Fruit fly (Drosophila melanogaster) S2 (cell line): ENCODE results near the gene CG6048.
A peak's percentile ranks its signal among the peaks of the same experiment; 100 is the strongest.

ENCODE experiments used
- CG8478 ChIP-seq: fragments of >200 bp; optimal IDR thresholded peaks from 2 replicates; lab custom pipeline; 2018
- CTCF ChIP-seq, 2 experiments: fragments of >200 bp; optimal IDR thresholded peaks; 2 replicates each; lab custom pipeline; 2018

CG6048 gene

DNA sequence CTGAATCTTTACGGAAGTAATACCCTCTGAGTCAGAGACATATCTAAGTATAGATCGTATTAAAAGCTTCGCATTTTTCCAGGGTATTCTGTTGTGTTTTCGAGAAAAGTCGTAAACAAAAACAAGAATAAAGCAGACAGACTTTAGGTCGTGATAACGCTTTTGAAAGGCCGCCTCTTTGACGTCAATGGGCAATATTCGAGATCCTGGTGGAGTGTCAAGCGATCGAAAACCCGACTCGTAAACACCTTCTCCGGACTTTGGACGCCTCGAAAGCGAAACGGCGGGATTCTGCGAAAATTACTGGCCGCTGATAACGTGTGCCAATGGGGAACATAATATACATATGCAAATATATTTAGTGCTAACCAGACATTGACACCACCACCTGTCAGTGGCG is 35.0 kb downstream of the CG6048 start:
- TF ChIP-seq CG8478 (no peak), CTCF (optimal IDR thresholded peaks at IDR 0.05; lab: Kevin White, UChicago) (no peak)

DNA sequence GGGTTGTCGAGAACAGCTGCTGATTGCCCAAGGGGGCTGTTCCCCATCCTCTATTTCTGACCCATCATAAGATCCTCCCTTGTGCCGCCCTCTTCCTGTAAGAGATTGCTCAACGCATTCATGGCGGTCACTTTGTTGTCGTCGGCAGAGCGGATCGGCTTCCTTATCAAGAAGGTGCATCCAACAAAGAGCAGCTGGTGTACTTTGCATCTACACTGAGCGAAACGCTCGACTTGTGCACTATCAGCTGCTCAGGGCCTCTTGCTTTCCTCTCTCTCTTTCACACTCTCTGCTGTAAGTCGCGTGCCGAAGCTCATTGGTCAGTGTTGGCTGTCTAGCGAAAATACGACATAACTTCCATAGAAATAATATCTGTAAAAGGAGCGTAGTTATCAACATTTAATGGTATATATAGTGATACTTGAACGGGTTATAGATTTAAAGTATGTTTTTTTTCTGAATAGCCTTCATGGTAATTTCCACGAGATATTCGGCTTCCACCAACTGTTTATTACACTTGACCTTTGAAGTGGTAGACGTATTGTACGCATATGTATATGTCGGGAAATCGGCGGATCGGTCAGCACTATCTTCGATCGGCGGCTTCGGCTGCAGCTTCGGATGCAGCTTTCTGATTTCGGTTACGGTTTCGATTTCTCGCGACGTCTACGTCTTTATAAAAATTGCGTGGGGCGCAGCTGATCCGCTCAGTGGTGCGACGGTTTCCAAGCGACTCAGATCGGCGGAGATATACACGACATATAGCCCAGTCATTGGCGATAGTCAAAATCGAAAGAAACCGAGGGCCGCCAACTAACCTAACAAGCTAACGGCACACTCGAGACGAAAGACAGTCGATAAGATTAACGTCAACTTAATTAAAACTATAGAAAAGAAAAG is 36.0 kb downstream of the CG6048 start, which contains the start of gene CG5966:
CG5966 (plus strand) TSS at position 704 of the 900 bp plus-strand sequence.
- no peak for TF ChIP-seq CTCF (optimal IDR thresholded peaks at IDR 0.05; lab: Kevin White, UChicago)
- no peak for TF ChIP-seq CG8478

DNA sequence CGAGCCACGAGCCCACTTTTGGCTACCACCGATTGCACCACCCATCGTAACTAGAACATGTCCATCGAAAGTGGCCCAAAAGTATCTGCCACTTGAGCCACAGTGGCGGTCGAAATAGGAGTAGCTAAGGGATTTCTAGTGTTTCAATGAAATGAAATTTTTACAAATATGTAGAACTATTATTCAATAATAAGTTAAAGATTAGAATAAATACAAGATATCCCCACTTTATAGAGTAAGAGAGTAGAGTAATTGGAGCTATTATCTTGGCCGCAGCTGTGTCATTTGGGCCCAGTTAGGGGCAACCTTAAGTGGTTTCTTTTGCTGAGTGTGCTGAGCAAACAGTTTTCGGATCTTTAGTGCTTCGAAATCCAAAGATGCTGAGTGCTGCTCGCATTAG is 37.0 kb downstream of the CG6048 start:
- no peak for TF ChIP-seq CG8478
- no peak for TF ChIP-seq CTCF (optimal IDR thresholded peaks at IDR 0.05; lab: Kevin White, UChicago)

DNA sequence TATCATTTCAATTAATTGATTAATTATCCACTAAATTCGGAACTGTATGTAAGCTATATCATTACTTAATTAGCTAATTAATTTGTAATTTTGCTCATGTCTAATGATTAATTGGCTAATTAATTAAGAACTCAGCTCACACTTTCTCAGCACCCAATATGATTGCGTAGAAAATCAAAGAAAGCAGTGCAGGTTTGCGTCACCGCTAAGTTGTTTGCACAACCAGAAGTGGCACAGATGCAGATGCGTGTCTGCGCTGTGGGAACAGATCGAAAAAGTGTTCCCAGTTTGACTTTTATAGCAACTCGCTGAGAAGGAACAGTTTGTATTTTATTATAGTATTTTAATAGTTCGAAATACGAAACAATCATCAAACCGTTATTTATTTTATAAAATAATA is 39.8 kb downstream of the CG6048 start:
- TF ChIP-seq CG8478 = no peak
- TF ChIP-seq CTCF (optimal IDR thresholded peaks at IDR 0.05; lab: Kevin White, UChicago) = peak; percentile 69 to 80

DNA sequence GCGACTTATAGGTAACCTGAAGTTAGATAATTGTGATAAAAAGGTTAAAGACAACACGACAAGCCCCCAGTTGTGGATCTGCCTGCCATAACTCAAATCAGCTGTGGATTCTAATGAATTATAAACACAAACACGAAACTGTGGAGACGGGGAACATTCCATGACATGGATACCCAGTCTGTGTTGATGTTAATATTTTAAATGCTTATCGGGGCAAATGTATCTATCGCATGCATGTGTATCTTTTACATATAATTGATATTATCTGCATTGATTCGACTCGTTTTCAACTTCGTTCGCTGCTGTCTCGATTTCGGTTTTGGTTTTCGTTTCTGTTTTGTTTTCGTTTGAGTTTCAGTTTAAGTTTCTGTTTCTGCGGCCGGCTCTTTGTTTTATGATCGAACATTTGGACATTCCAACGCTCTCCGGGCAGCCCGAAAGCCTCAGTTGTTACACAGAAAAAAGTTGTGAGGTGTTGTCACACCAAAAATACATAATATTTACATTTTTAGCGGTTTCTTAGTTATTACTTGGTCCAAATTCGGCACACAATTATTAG is 40.5 kb downstream of the CG6048 start:
- TF ChIP-seq CTCF (optimal IDR thresholded peaks at IDR 0.05; lab: Kevin White, UChicago) (no peak), CG8478 (no peak)

DNA sequence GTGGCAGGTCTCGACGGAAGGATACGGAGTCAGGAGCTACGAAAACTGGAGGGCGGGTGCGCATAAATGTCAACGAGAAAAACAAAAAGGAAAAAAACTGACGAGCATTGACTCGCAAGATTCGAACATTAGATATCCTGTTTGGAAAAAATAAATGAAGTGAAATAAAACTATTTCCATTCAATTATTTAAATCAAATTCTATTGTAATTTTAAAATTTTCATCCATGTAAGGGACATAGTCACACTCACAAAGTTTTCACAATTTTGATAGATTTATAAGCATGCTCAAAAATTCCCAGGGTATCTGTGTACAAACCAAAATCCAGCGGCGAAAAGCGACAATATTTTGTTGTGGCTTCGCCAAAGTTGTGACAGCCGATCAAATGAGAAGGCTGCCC is 43.6 kb downstream of the CG6048 start:
- no peak for TF ChIP-seq CTCF (optimal IDR thresholded peaks at IDR 0.05; lab: Kevin White, UChicago)
- TF ChIP-seq CG8478 = no peak

DNA sequence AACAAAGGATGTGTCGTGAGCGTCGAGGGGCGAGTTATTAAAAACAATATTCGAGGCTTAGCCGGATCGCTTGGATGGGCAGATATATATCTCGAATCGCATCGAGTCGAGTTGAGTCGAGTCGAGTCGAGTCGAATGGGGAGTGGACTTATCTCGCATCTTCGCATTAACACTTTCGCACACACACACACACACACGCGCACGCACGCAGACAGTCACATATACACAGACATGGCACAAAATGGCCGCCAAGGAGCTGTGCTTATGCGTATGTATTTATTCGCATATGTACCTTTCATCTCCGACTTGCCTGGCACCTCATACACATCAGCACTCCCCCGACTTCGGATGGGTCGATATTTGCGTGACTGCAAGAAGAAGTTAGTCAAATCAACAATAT is 45.6 kb downstream of the CG6048 start:
- TF ChIP-seq CG8478 = no peak
- TF ChIP-seq CTCF (optimal IDR thresholded peaks at IDR 0.05; lab: Kevin White, UChicago) = no peak

DNA sequence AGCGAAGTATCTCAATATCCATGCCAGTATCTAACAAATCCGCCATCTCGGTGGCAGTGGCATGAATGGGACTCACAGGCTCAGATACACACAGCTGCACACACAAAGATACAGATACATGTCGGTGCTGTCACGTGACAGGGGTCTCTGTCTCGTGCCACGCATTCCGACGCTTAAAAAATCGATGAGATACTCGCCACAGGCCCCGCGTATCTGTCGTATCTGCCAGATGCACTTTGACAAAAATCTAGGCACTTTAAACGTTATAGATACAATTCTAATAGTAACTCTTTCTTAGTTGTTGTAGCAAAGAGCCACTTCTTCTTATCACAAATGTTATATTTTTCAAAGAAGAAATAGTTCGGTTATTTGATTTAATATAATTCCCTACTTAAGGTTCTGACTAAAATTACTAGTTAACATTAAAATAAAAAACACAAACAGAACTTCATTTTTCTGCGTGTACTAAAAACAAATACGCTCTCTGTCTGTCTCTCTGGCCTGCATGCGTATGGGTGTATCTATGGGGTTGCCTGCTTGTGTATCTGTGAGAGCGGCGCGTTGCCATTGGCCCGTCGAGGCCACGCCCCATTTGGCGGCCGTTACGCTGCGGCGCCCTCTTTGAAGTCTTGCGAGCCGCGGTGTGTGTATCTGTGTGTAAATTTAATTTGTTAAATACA is 48.5 kb downstream of the CG6048 start, which contains the start of gene CG4766:
CG4766 (minus strand) TSS at position 51 of the 680 bp plus-strand sequence.
- TF ChIP-seq CG8478 (no peak), CTCF (optimal IDR thresholded peaks at IDR 0.05; lab: Kevin White, UChicago) (no peak)
